Fruit fly (Drosophila melanogaster) whole organism, embryonic: ENCODE measurements around the gene MED14.

Experiments used
- CG31224 ChIP-seq: fragments of 200-800 bp; sonication (Bioruptor generic); IDR thresholded peaks from 2 replicates; pipeline ENCODE4 v1.3.6; 2022; ENCODE audit warnings: missing biosample characterization, missing genetic modification characterization
- CG7987 ChIP-seq: fragments of 200-800 bp; sonication (Bioruptor generic); optimal IDR thresholded peaks from 2 replicates; lab custom pipeline; 2018; ENCODE audit warnings: missing biosample characterization, mild to moderate bottlenecking, missing genetic modification characterization, moderate library complexity
- CG8388 ChIP-seq: fragments of 200-800 bp; sonication (Bioruptor generic); optimal IDR thresholded peaks from 2 replicates; lab custom pipeline; 2019; ENCODE audit warnings: missing biosample characterization, mild to moderate bottlenecking, missing genetic modification characterization, moderate library complexity
- CG9932 ChIP-seq: fragments of 200-800 bp; sonication (Bioruptor generic); IDR thresholded peaks from 2 replicates; pipeline ENCODE4 v1.3.6; 2022; ENCODE audit warnings: missing biosample characterization, missing genetic modification characterization
- zen2 ChIP-seq: fragments of 200-800 bp; sonication (Bioruptor generic); IDR thresholded peaks from 3 replicates; pipeline ENCODE4 v1.3.6; 2022; ENCODE audit warnings: missing biosample characterization, missing genetic modification characterization; ENCODE audit not compliant: partially characterized antibody

DNA sequence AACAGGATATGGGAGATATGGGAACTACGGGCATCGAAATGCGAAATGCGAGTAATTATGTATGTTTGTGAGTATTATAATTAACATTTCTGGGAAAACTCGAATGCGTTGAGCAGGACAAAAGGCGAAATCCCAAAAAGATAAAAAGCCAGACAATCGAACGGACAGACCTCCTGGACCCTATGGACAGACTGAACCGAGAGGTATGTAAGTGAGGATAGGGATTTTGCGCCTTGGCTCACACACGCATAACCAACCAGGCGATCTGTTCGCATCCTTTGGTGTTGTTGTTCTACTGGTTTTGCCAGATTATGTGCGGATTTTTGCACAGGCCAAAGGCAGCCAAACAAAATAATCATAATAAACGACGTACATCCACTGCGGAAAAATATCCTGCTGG lies 24.9 kb downstream of the MED14 start:
- no peak for TF ChIP-seq CG7987 (GFP tag; lab: Kevin White, UChicago)
- no peak for TF ChIP-seq CG9932
- no peak for TF ChIP-seq zen2
- TF ChIP-seq CG31224 (GFP tag; lab: Robert Waterston, UW), result no peak
- no peak for TF ChIP-seq CG8388 (GFP tag; lab: Kevin White, UChicago)
